Fruit fly (Drosophila melanogaster): ENCODE results near the gene Josd.
A peak's percentile ranks its signal among the peaks of the same experiment; 100 is the strongest.

Josd gene

DNA sequence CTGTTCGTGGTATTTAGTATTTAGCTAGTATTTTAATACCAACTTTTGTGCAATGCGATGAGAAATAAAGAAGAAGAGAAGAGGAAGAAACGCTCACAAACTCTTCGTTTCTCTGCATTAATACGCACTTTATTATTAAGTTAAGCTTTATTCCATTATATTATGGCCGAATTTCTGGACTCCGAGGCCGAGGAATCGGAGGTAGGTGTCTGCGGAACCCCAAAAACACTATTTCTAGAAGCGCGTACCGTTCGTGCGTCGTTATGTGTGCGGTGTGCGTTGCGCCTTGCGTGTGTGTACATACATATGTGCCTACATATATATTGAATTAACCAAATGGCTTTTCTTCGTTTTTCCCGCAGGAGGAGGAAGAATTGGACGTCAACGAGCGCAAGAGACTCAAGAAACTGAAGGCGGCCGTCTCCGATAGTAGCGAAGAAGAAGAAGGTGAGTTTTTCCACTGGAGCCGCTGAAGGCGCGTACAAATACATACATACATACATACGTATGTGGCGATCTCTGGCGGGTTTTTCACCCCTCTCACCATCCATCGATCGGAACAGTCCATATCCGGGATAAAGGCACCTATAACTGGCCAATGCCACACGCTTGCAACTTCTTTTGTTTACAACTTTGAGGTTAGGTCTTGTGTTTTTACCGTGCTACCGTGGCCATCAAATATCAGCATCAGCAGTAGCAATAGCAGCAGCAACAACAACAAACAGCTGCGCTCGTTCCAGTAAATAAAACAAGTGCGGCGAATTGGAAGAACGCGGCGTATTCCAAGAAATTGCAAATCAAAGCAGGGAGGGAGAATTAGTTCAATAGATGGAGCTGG is 7.0 kb downstream of the Josd start, which contains the start of gene Spt6 (continued):
- TF ChIP-seq Fer3 (tag; optimal IDR thresholded peaks at IDR 0.05) (no peak), CG5245 (GFP tag; optimal IDR thresholded peaks at IDR 0.05) (no peak), Bdp1 (GFP tag; optimal IDR thresholded peaks at IDR 0.05) (no peak), hth (optimal IDR thresholded peaks at IDR 0.05) (no peak), CG13287 (GFP tag; IDR thresholded peaks at IDR 0.05; ENCODE audit: partially characterized antibody) (no peak), GATAe (GFP tag; conservative IDR thresholded peaks at IDR 0.05) (no peak), CG30403 (GFP tag; optimal IDR thresholded peaks at IDR 0.05) (no peak), CG30020 (tag; optimal IDR thresholded peaks at IDR 0.05) (no peak), CG18599 (GFP tag; optimal IDR thresholded peaks at IDR 0.05) (no peak), ssp (GFP tag; IDR thresholded peaks at IDR 0.05) (no peak), pnt (GFP tag; optimal IDR thresholded peaks at IDR 0.05) (no peak), CG16815 (GFP tag; optimal IDR thresholded peaks at IDR 0.05) (no peak), Ptx1 (GFP tag; IDR thresholded peaks at IDR 0.05) (no peak), hb (GFP tag; IDR thresholded peaks at IDR 0.05; ENCODE audit: partially characterized antibody) (no peak), crol (GFP tag; IDR thresholded peaks at IDR 0.05) (peak; percentile 69), CG11456 (GFP tag; IDR thresholded peaks at IDR 0.05) (no peak), rib (GFP tag; IDR thresholded peaks at IDR 0.05) (no peak), hkb (optimal IDR thresholded peaks at IDR 0.05) (no peak), hkb (GFP tag; IDR thresholded peaks at IDR 0.05) (no peak), CG30431 (GFP tag; optimal IDR thresholded peaks at IDR 0.05) (no peak), ems (GFP tag; optimal IDR thresholded peaks at IDR 0.05) (no peak), CG9817 (tag; optimal IDR thresholded peaks at IDR 0.05) (no peak), Hr51 (GFP tag; optimal IDR thresholded peaks at IDR 0.05) (no peak), cg (GFP tag; optimal IDR thresholded peaks at IDR 0.05) (peak; percentile 59), disco-r (GFP tag; optimal IDR thresholded peaks at IDR 0.05) (no peak), CG15479 (GFP tag; optimal IDR thresholded peaks at IDR 0.05) (peak; percentile 67), psq (GFP tag; optimal IDR thresholded peaks at IDR 0.05) (no peak), CG1233 (GFP tag; optimal IDR thresholded peaks at IDR 0.05) (no peak), mirr (GFP tag; optimal IDR thresholded peaks at IDR 0.05) (no peak), peb (GFP tag; IDR thresholded peaks at IDR 0.05) (no peak), lbe (GFP tag; optimal IDR thresholded peaks at IDR 0.05) (no peak), Aef1 (GFP tag; IDR thresholded peaks at IDR 0.05) (no peak), CG17385 (GFP tag; optimal IDR thresholded peaks at IDR 0.05) (peak; percentile 96), CG2889 (GFP tag; IDR thresholded peaks at IDR 0.05) (no peak), NfI (GFP tag; optimal IDR thresholded peaks at IDR 0.05) (no peak), CG15073 (GFP tag; optimal IDR thresholded peaks at IDR 0.05) (no peak), Sry-δ (GFP tag; optimal IDR thresholded peaks at IDR 0.05) (no peak), corto (GFP tag; optimal IDR thresholded peaks at IDR 0.05) (peak; percentile 12), sna (GFP tag; IDR thresholded peaks at IDR 0.05; ENCODE audit: partially characterized antibody) (0 out of 2 replicates have a peak, but pooled peaks have one; percentile 21), CG7357 (GFP tag; IDR thresholded peaks at IDR 0.05) (no peak), CG11093 (GFP tag; IDR thresholded peaks at IDR 0.05) (0 out of 3 replicates have a peak, but pooled peaks have one; percentile 4), Myb (GFP tag; optimal IDR thresholded peaks at IDR 0.05) (no peak), knrl (GFP tag; IDR thresholded peaks at IDR 0.05; ENCODE audit: partially characterized antibody) (no peak), CG6272 (GFP tag; IDR thresholded peaks at IDR 0.05) (no peak), Antp (GFP tag; optimal IDR thresholded peaks at IDR 0.05) (no peak), YL-1 (GFP tag; optimal IDR thresholded peaks at IDR 0.05) (peak; percentile 70), chinmo (GFP tag; IDR thresholded peaks at IDR 0.05; ENCODE audit: partially characterized antibody) (0 out of 4 replicates have a peak, but pooled peaks have one; percentile 68), row (GFP tag; IDR thresholded peaks at IDR 0.05) (no peak), croc (GFP tag; conservative IDR thresholded peaks at IDR 0.05) (no peak), HLH54F (GFP tag; optimal IDR thresholded peaks at IDR 0.05) (no peak)
